Worm (Caenorhabditis elegans) whole organism, L1 larva: ENCODE results near the gene srd-67.
A peak's percentile ranks its signal among the peaks of the same experiment; 100 is the strongest.

Source experiments
- C16A3.4 ChIP-seq: fragments of 150-350 bp; optimal IDR thresholded peaks from 2 replicates; lab custom pipeline; 2014; ENCODE audit warnings: missing biosample characterization, missing genetic modification characterization
- F16B12.6 ChIP-seq: fragments of 150-350 bp; optimal IDR thresholded peaks from 2 replicates; lab custom pipeline; 2014; ENCODE audit warnings: missing biosample characterization, missing genetic modification characterization
- aha-1 ChIP-seq: fragments of 150-350 bp; optimal IDR thresholded peaks from 2 replicates; lab custom pipeline; 2014; ENCODE audit warnings: missing biosample characterization, missing genetic modification characterization
- ama-1 ChIP-seq: fragments of 150-350 bp; optimal IDR thresholded peaks from 2 replicates; lab custom pipeline; 2014
- blmp-1 ChIP-seq: fragments of 150-350 bp; optimal IDR thresholded peaks from 2 replicates; lab custom pipeline; 2014; ENCODE audit warnings: missing biosample characterization, missing genetic modification characterization
- ceh-63 ChIP-seq: fragments of 200-800 bp; sonication (Bioruptor generic); optimal IDR thresholded peaks from 2 replicates; lab custom pipeline; 2018; ENCODE audit warnings: mild to moderate bottlenecking, missing genetic modification characterization, missing compliant biosample characterization
- dpl-1 ChIP-seq, 3 experiments: fragments of 150-350 bp in 2 of 3; sonication (generic microtip) in 1 of 3; optimal IDR thresholded peaks; 2 replicates each; lab custom pipeline; 2014 to 2017; ENCODE audit warnings: missing biosample characterization in 3 of 3, missing genetic modification characterization in 3 of 3, missing genetic modification reagents in 3 of 3
- dsc-1 ChIP-seq: sonication (generic microtip); optimal IDR thresholded peaks from 2 replicates; lab custom pipeline; 2016; ENCODE audit warnings: mild to moderate bottlenecking, missing genetic modification characterization, missing compliant biosample characterization
- efl-1 ChIP-seq, 4 experiments: fragments of 150-350 bp; optimal IDR thresholded peaks in 3 of 4; peaks in 1 of 4; 1 replicate in 1 of 4; 2 replicates in 3 of 4; lab custom pipeline; 2014; ENCODE audit warnings: missing biosample characterization in 2 of 4, missing genetic modification characterization in 2 of 4, missing genetic modification reagents in 2 of 4
- elt-2 ChIP-seq: sonication (generic microtip); optimal IDR thresholded peaks from 2 replicates; lab custom pipeline; 2016; ENCODE audit warnings: missing genetic modification characterization, mild to moderate bottlenecking, inconsistent platforms, missing compliant biosample characterization, missing genetic modification reagents
- fkh-4 ChIP-seq: sonication (generic microtip); optimal IDR thresholded peaks from 2 replicates; lab custom pipeline; 2016; ENCODE audit warnings: missing compliant biosample characterization, missing genetic modification characterization, borderline replicate concordance
- fkh-8 ChIP-seq: sonication (generic microtip); optimal IDR thresholded peaks from 2 replicates; lab custom pipeline; 2016; ENCODE audit warnings: mild to moderate bottlenecking, missing genetic modification characterization, missing compliant biosample characterization
- fos-1 ChIP-seq: fragments of 150-350 bp; optimal IDR thresholded peaks from 2 replicates; lab custom pipeline; 2014; ENCODE audit warnings: missing biosample characterization, missing genetic modification characterization
- grh-1 ChIP-seq: fragments of 200-800 bp; sonication (Bioruptor generic); IDR thresholded peaks from 2 replicates; pipeline ENCODE4 v1.3.6; 2022; ENCODE audit warnings: missing genetic modification reagents, missing genetic modification characterization, missing compliant biosample characterization
- hlh-17 ChIP-seq: fragments of 200-800 bp; sonication (Bioruptor generic); optimal IDR thresholded peaks from 2 replicates; lab custom pipeline; 2018; ENCODE audit warnings: missing genetic modification characterization, mild to moderate bottlenecking, missing compliant biosample characterization, moderate library complexity, borderline replicate concordance
- isw-1 ChIP-seq: fragments of 200-800 bp; sonication (Bioruptor generic); IDR thresholded peaks from 2 replicates; pipeline ENCODE4 v1.3.6; 2022; ENCODE audit warnings: missing genetic modification characterization, missing compliant biosample characterization
- jun-1 ChIP-seq: fragments of 150-350 bp; optimal IDR thresholded peaks from 2 replicates; lab custom pipeline; 2014; ENCODE audit warnings: missing biosample characterization, missing genetic modification reagents, missing genetic modification characterization
- lin-14 ChIP-seq: fragments of 200-800 bp; sonication (Bioruptor generic); optimal IDR thresholded peaks from 2 replicates; lab custom pipeline; 2018; ENCODE audit warnings: mild to moderate bottlenecking, missing genetic modification characterization, moderate library complexity, missing compliant biosample characterization
- lin-15B ChIP-seq: fragments of 150-350 bp; sonication (generic microtip); optimal IDR thresholded peaks from 3 replicates; lab custom pipeline; 2014; ENCODE audit warnings: missing biosample characterization, missing genetic modification characterization
- lin-35 ChIP-seq, 2 experiments: fragments of 150-350 bp; optimal IDR thresholded peaks; 2 replicates each; lab custom pipeline; 2014; ENCODE audit warnings: missing biosample characterization in 2 of 2, missing genetic modification characterization in 2 of 2, missing genetic modification reagents in 2 of 2
- lir-3 ChIP-seq: sonication (generic microtip); optimal IDR thresholded peaks from 2 replicates; lab custom pipeline; 2016; ENCODE audit warnings: mild to moderate bottlenecking, missing genetic modification characterization, moderate library complexity, missing compliant biosample characterization; ENCODE audit not compliant: poor library complexity
- lsy-2 ChIP-seq, 2 experiments: fragments of 150-350 bp; optimal IDR thresholded peaks; 2 replicates each; lab custom pipeline; 2014; ENCODE audit warnings: missing biosample characterization in 2 of 2, missing genetic modification characterization in 2 of 2
- mef-2 ChIP-seq: fragments of 150-350 bp; optimal IDR thresholded peaks from 2 replicates; lab custom pipeline; 2014; ENCODE audit warnings: missing biosample characterization, missing genetic modification characterization
- nhr-11 ChIP-seq: fragments of 150-350 bp; optimal IDR thresholded peaks from 2 replicates; lab custom pipeline; 2014; ENCODE audit warnings: missing biosample characterization, missing genetic modification characterization
- nhr-20 ChIP-seq: sonication (generic microtip); optimal IDR thresholded peaks from 2 replicates; lab custom pipeline; 2016; ENCODE audit warnings: mild to moderate bottlenecking, missing genetic modification characterization, missing compliant biosample characterization
- nhr-71 ChIP-seq: sonication (generic microtip); optimal IDR thresholded peaks from 2 replicates; lab custom pipeline; 2016; ENCODE audit warnings: mild to moderate bottlenecking, missing genetic modification characterization, moderate library complexity, missing compliant biosample characterization
- nhr-76 ChIP-seq: sonication (generic microtip); optimal IDR thresholded peaks from 2 replicates; lab custom pipeline; 2017; ENCODE audit warnings: missing biosample characterization, missing genetic modification characterization
- pax-3 ChIP-seq: fragments of 200-800 bp; sonication (Bioruptor generic); optimal IDR thresholded peaks from 2 replicates; lab custom pipeline; 2018; ENCODE audit warnings: mild to moderate bottlenecking, missing genetic modification characterization, moderate library complexity, missing compliant biosample characterization
- pqm-1 ChIP-seq: sonication (generic microtip); optimal IDR thresholded peaks from 3 replicates; lab custom pipeline; 2017; ENCODE audit warnings: missing biosample characterization, missing genetic modification characterization
- rnt-1 ChIP-seq: sonication (generic microtip); optimal IDR thresholded peaks from 2 replicates; lab custom pipeline; 2016; ENCODE audit warnings: mild to moderate bottlenecking, missing genetic modification characterization, moderate library complexity, missing compliant biosample characterization
- snpc-4 ChIP-seq: fragments of 150-350 bp; optimal IDR thresholded peaks from 2 replicates; lab custom pipeline; 2014; ENCODE audit warnings: missing biosample characterization, missing genetic modification characterization
- sptf-1 ChIP-seq: fragments of 150-350 bp; optimal IDR thresholded peaks from 2 replicates; lab custom pipeline; 2014; ENCODE audit warnings: missing biosample characterization, missing genetic modification characterization
- tbx-2 ChIP-seq: sonication (generic microtip); optimal IDR thresholded peaks from 2 replicates; lab custom pipeline; 2016; ENCODE audit warnings: missing genetic modification characterization, missing compliant biosample characterization
- unc-130 ChIP-seq: fragments of 150-350 bp; optimal IDR thresholded peaks from 2 replicates; lab custom pipeline; 2017; ENCODE audit warnings: missing biosample characterization, missing genetic modification characterization, inconsistent platforms
- unc-62 ChIP-seq: fragments of 150-350 bp; optimal IDR thresholded peaks from 2 replicates; lab custom pipeline; 2014; ENCODE audit warnings: missing biosample characterization, missing genetic modification reagents, missing genetic modification characterization
- unc-98 ChIP-seq: fragments of 200-800 bp; sonication (Bioruptor generic); IDR thresholded peaks from 2 replicates; pipeline ENCODE4 v1.3.6; 2022; ENCODE audit warnings: missing genetic modification characterization, missing compliant biosample characterization
- zag-1 ChIP-seq: fragments of 150-350 bp; optimal IDR thresholded peaks from 2 replicates; lab custom pipeline; 2014; ENCODE audit warnings: missing biosample characterization, missing genetic modification characterization
- ztf-4 ChIP-seq: fragments of 150-350 bp; optimal IDR thresholded peaks from 2 replicates; lab custom pipeline; 2014; ENCODE audit warnings: missing biosample characterization, missing genetic modification characterization

srd-67 gene

DNA sequence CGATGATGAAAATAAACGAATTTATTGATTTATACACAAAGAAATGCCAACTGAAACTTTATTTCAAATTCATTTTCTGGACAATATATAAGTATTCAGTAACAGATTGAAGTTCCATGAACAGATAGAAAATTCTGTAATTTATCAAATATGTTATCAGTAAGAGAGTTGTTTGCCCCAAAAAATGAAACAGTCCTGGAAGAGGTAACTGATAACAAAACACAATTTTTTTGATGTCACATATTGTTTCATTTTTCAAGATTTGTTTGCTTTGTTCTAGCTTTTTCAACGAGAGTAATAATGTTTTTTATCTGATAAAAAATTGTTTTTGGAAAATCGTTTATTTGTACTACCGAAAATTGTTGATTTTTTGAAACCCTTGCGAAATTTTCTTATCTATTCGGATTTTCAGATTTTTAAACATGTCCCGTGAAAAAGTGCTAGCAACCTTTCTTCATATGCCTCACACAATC is 7.4 kb upstream of the srd-67 start, which contains the start of gene fbxa-73:
TSS of gene fbxa-73 (plus strand) at position 423 of the 473 bp plus-strand sequence.
- no peak for TF ChIP-seq blmp-1
- TF ChIP-seq nhr-71 (tag; lab: Kevin White, UChicago): no peak
- TF ChIP-seq elt-2: peak; percentile 71
- TF ChIP-seq fkh-8 (tag; lab: Kevin White, UChicago): no peak
- TF ChIP-seq ama-1 (lab: Kevin White, UChicago): no peak
- TF ChIP-seq F16B12.6 (tag; lab: Kevin White, UChicago): no peak
- no peak for TF ChIP-seq grh-1 (GFP tag; lab: Robert Waterston, UW)
- no peak for TF ChIP-seq nhr-76 (tag; lab: Kevin White, UChicago)
- TF ChIP-seq pqm-1 (tag; lab: Kevin White, UChicago): peak; percentile 62
- TF ChIP-seq mef-2 (tag; lab: Kevin White, UChicago): no peak
- no peak for TF ChIP-seq unc-130 (tag; lab: Kevin White, UChicago)
- no peak for TF ChIP-seq efl-1 (optimal IDR thresholded peaks at IDR 0.05; lab: Kevin White, UChicago)
- no peak for TF ChIP-seq efl-1 (GFP tag; optimal IDR thresholded peaks at IDR 0.05 in 1 of 2; lab: Kevin White, UChicago)

DNA sequence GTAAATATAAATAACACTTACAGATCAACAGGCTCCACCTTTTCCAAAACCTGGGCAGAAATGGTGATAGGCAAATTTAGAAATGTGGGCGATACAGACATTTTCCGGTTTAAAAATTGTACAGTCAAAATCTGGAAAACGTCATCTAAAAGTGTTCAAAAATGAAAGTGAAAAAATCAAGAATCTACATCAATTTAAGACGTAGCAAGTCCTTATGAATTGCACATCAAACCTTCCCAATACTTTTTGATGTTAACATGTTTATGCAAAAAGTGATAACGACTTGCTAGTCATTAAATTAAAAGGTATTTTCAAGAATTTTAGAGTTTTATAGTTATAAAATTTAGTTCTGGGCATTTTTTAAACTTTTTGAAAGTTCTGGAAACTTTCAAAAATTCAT is 5.7 kb upstream of the srd-67 start, which contains the start of gene fbxa-7:
TSS of gene fbxa-7 (minus strand) at position 101 of the 400 bp plus-strand sequence.
- no peak for TF ChIP-seq lsy-2 (tag; optimal IDR thresholded peaks at IDR 0.05; lab: Kevin White, UChicago)
- TF ChIP-seq fos-1: no peak
- no peak for TF ChIP-seq dpl-1 (GFP tag; optimal IDR thresholded peaks at IDR 0.05; lab: Kevin White, UChicago)
- no peak for TF ChIP-seq pax-3
- TF ChIP-seq fkh-4: no peak
- no peak for TF ChIP-seq nhr-76 (tag; lab: Kevin White, UChicago)
- TF ChIP-seq lin-15B (tag; lab: Kevin White, UChicago): no peak
- no peak for TF ChIP-seq dsc-1 (tag; lab: Kevin White, UChicago)
- no peak for TF ChIP-seq aha-1 (tag; lab: Kevin White, UChicago)
- TF ChIP-seq jun-1 (tag; lab: Kevin White, UChicago): no peak
- no peak for TF ChIP-seq unc-98 (GFP tag; lab: Robert Waterston, UW)
- TF ChIP-seq nhr-71 (tag; lab: Kevin White, UChicago): no peak

DNA sequence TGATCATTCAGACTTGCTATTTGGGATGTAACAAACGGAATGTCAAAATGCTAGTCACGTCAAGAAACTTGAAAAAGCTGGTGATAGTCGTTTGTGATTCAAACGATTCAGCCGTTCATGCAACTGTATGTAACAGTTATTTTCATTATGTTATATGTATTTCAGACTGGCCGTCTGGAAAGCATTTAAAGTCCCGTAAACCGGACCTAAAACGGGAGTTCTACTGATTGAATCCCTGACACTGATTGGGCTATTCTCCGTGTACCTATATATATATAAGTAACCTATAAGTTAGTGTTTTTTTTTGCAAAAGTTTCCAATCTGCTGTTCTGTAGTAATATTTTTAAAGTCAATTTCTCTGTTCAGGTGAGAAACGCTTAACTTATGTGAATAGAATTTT is 2.0 kb downstream of the srd-67 start:
- TF ChIP-seq lin-35 (GFP tag; optimal IDR thresholded peaks at IDR 0.05; lab: Kevin White, UChicago) (no peak), nhr-20 (no peak), tbx-2 (tag; lab: Kevin White, UChicago) (no peak), unc-62 (GFP tag; lab: Kevin White, UChicago) (no peak), lir-3 (tag; lab: Kevin White, UChicago) (no peak), C16A3.4 (no peak), pax-3 (no peak), dsc-1 (tag; lab: Kevin White, UChicago) (no peak), isw-1 (no peak), blmp-1 (no peak), fkh-8 (tag; lab: Kevin White, UChicago) (no peak), rnt-1 (no peak), unc-130 (tag; lab: Kevin White, UChicago) (no peak), sptf-1 (no peak), hlh-17 (no peak), nhr-11 (tag; lab: Kevin White, UChicago) (no peak), lin-14 (GFP tag; lab: Kevin White, UChicago) (no peak), ztf-4 (tag; lab: Kevin White, UChicago) (no peak), ceh-63 (no peak)
- TF ChIP-seq, all 84 proteins: peak for 0

- TF ChIP-seq snpc-4 (no peak), zag-1 (no peak)
- TF ChIP-seq, all 84 proteins: peak for 0
These were observed 5.2 kb downstream of the srd-67 start, which contains the start of gene srz-56 for ce11 chrIII:2240471-2240870. Gene srz-56 (plus strand): TSS chrIII:2240771.
